Worm (Caenorhabditis elegans): ENCODE measurements around the gene glb-2.

- no peak for TF ChIP-seq ama-1 (optimal IDR thresholded peaks at IDR 0.05)
- TF ChIP-seq mep-1 (tag; optimal IDR thresholded peaks at IDR 0.05), result no peak
- no peak for TF ChIP-seq ztf-7 (tag; optimal IDR thresholded peaks at IDR 0.05)
- no peak for TF ChIP-seq lin-13 (GFP tag; optimal IDR thresholded peaks at IDR 0.05)
- TF ChIP-seq unc-62 (GFP tag; optimal IDR thresholded peaks at IDR 0.05 in 1 of 2), result peak in 1 of 2 experiments; percentile 83
- no peak for TF ChIP-seq unc-62 (tag; optimal IDR thresholded peaks at IDR 0.05)
- TF ChIP-seq skn-1 (tag; optimal IDR thresholded peaks at IDR 0.05), result no peak
- TF ChIP-seq dve-1 (tag; optimal IDR thresholded peaks at IDR 0.05; ENCODE audit: insufficient read depth), result no peak
- no peak for TF ChIP-seq lin-29 (GFP tag; IDR thresholded peaks at IDR 0.05)
- TF ChIP-seq egl-27 (tag; optimal IDR thresholded peaks at IDR 0.05), result no peak
Measured at ce11 chrIV:7233566-7234014, 29.4 kb downstream of the glb-2 start.

All from whole organism, L4 larva.